Fruit fly (Drosophila melanogaster) whole organism, prepupa: ENCODE results near the gene mahe.

Source experiments
- CG10631 ChIP-seq: fragments of 200-800 bp; sonication (Bioruptor generic); optimal IDR thresholded peaks from 2 replicates; lab custom pipeline; 2016; ENCODE audit warnings: missing biosample characterization, missing genetic modification characterization
- CG10669 ChIP-seq: fragments of 200-800 bp; sonication (Bioruptor generic); optimal IDR thresholded peaks from 3 replicates; lab custom pipeline; 2018; ENCODE audit warnings: missing biosample characterization, mild to moderate bottlenecking, missing genetic modification characterization, moderate library complexity
- CG11294 ChIP-seq: fragments of 200-800 bp; sonication (Bioruptor generic); IDR thresholded peaks from 2 replicates; pipeline ENCODE4 v1.3.6; 2022; ENCODE audit warnings: missing biosample characterization, missing genetic modification characterization
- CG11762 ChIP-seq: fragments of 200-800 bp; sonication (Bioruptor generic); optimal IDR thresholded peaks from 3 replicates; lab custom pipeline; 2016; ENCODE audit warnings: missing biosample characterization, missing genetic modification characterization; ENCODE audit not compliant: insufficient read depth
- CG15336 ChIP-seq: fragments of 200-800 bp; sonication (Bioruptor generic); IDR thresholded peaks from 2 replicates; pipeline ENCODE4 v1.3.6; 2022; ENCODE audit warnings: missing biosample characterization, missing genetic modification characterization
- CG1621 ChIP-seq: fragments of 200-800 bp; sonication (Bioruptor generic); optimal IDR thresholded peaks from 3 replicates; lab custom pipeline; 2018; ENCODE audit warnings: missing biosample characterization, mild to moderate bottlenecking, missing genetic modification characterization
- CG16779 ChIP-seq: fragments of 200-800 bp; sonication (Bioruptor generic); optimal IDR thresholded peaks from 3 replicates; lab custom pipeline; 2017; ENCODE audit warnings: missing biosample characterization, mild to moderate bottlenecking, missing genetic modification characterization
- CG3032 ChIP-seq: fragments of 200-800 bp; optimal IDR thresholded peaks from 2 replicates; lab custom pipeline; 2019; ENCODE audit warnings: missing biosample characterization, mild to moderate bottlenecking, missing genetic modification characterization, moderate library complexity
- CG31627 ChIP-seq: fragments of 200-800 bp; sonication (Bioruptor generic); optimal IDR thresholded peaks from 3 replicates; lab custom pipeline; 2016; ENCODE audit warnings: missing biosample characterization, missing genetic modification characterization
- CG32006 ChIP-seq: fragments of 200-800 bp; sonication (Bioruptor generic); optimal IDR thresholded peaks from 3 replicates; lab custom pipeline; 2017; ENCODE audit warnings: missing biosample characterization, mild to moderate bottlenecking, missing genetic modification characterization
- CG34406 ChIP-seq: fragments of 200-800 bp; sonication (Bioruptor generic); optimal IDR thresholded peaks from 3 replicates; lab custom pipeline; 2016; ENCODE audit warnings: missing biosample characterization, missing genetic modification characterization
- CG4318 ChIP-seq: fragments of 200-800 bp; sonication (Bioruptor generic); optimal IDR thresholded peaks from 3 replicates; lab custom pipeline; 2017; ENCODE audit warnings: missing biosample characterization, mild to moderate bottlenecking, missing genetic modification characterization
- CG6163 ChIP-seq: fragments of 200-800 bp; sonication (Bioruptor generic); IDR thresholded peaks from 3 replicates; pipeline ENCODE4 v1.3.6; 2022; ENCODE audit warnings: missing biosample characterization, missing genetic modification characterization
- CG6276 ChIP-seq: fragments of 200-800 bp; sonication (Bioruptor generic); optimal IDR thresholded peaks from 2 replicates; lab custom pipeline; 2017; ENCODE audit warnings: missing biosample characterization, mild to moderate bottlenecking, missing genetic modification characterization
- CG6792 ChIP-seq: fragments of 200-800 bp; sonication (Bioruptor generic); optimal IDR thresholded peaks from 3 replicates; lab custom pipeline; 2016; ENCODE audit warnings: missing biosample characterization, missing genetic modification characterization
- CG6808 ChIP-seq: fragments of 200-800 bp; sonication (Bioruptor generic); optimal IDR thresholded peaks from 3 replicates; lab custom pipeline; 2017; ENCODE audit warnings: missing biosample characterization, missing genetic modification characterization, mild to moderate bottlenecking, moderate library complexity, missing genetic modification reagents
- CG6854 ChIP-seq: fragments of 200-800 bp; sonication (Bioruptor generic); optimal IDR thresholded peaks from 2 replicates; lab custom pipeline; 2017; ENCODE audit warnings: missing biosample characterization, mild to moderate bottlenecking, missing genetic modification characterization
- CG7368 ChIP-seq: fragments of 200-800 bp; sonication (Bioruptor generic); optimal IDR thresholded peaks from 3 replicates; lab custom pipeline; 2016; ENCODE audit warnings: missing biosample characterization, missing genetic modification characterization
- CG8119 ChIP-seq: fragments of 200-800 bp; sonication (Bioruptor generic); IDR thresholded peaks from 3 replicates; pipeline ENCODE4 v1.3.6; 2022; ENCODE audit warnings: missing biosample characterization, missing genetic modification characterization
- CG8319 ChIP-seq: fragments of 200-800 bp; sonication (Bioruptor generic); optimal IDR thresholded peaks from 3 replicates; lab custom pipeline; 2016; ENCODE audit warnings: missing biosample characterization, missing genetic modification characterization
- CG8632 ChIP-seq: fragments of 200-800 bp; sonication (Bioruptor generic); optimal IDR thresholded peaks from 3 replicates; lab custom pipeline; 2016; ENCODE audit warnings: missing biosample characterization, missing genetic modification characterization
- CG9139 ChIP-seq: fragments of 200-800 bp; sonication (Bioruptor generic); optimal IDR thresholded peaks from 3 replicates; lab custom pipeline; 2017; ENCODE audit warnings: missing biosample characterization, mild to moderate bottlenecking, missing genetic modification characterization
- Ets96B ChIP-seq: fragments of 200-800 bp; optimal IDR thresholded peaks from 2 replicates; lab custom pipeline; 2019; ENCODE audit warnings: missing biosample characterization, mild to moderate bottlenecking, missing genetic modification characterization, moderate library complexity
- Gug ChIP-seq: fragments of 200-800 bp; sonication (Bioruptor generic); IDR thresholded peaks from 2 replicates; pipeline ENCODE4 v1.3.6; 2022; ENCODE audit warnings: missing biosample characterization, missing genetic modification characterization
- Hr38 ChIP-seq: sonication (Bioruptor generic); optimal IDR thresholded peaks from 2 replicates; lab custom pipeline; 2016; ENCODE audit warnings: missing biosample characterization, missing genetic modification characterization
- Hr4 ChIP-seq: fragments of 200-800 bp; sonication (Bioruptor generic); optimal IDR thresholded peaks from 3 replicates; lab custom pipeline; 2016; ENCODE audit warnings: missing biosample characterization, missing genetic modification characterization
- Lpt ChIP-seq: fragments of 200-800 bp; sonication (Bioruptor generic); optimal IDR thresholded peaks from 3 replicates; lab custom pipeline; 2016; ENCODE audit warnings: missing biosample characterization, missing genetic modification characterization
- Met ChIP-seq: fragments of 200-800 bp; sonication (Bioruptor generic); optimal IDR thresholded peaks from 3 replicates; lab custom pipeline; 2016; ENCODE audit warnings: missing biosample characterization, missing genetic modification characterization
- Sox102F ChIP-seq: fragments of 200-800 bp; sonication (Bioruptor generic); optimal IDR thresholded peaks from 2 replicates; lab custom pipeline; 2016; ENCODE audit warnings: missing biosample characterization, mild to moderate bottlenecking, missing genetic modification characterization
- achi ChIP-seq: fragments of 200-800 bp; sonication (Bioruptor generic); optimal IDR thresholded peaks from 3 replicates; lab custom pipeline; 2016; ENCODE audit warnings: missing biosample characterization, missing genetic modification characterization
- cyc ChIP-seq: fragments of 200-800 bp; sonication (Bioruptor generic); optimal IDR thresholded peaks from 3 replicates; lab custom pipeline; 2016; ENCODE audit warnings: missing biosample characterization, missing genetic modification characterization
- dac ChIP-seq: fragments of 200-800 bp; sonication (Bioruptor generic); optimal IDR thresholded peaks from 2 replicates; lab custom pipeline; 2017; ENCODE audit warnings: missing biosample characterization, mild to moderate bottlenecking, missing genetic modification characterization
- dsx ChIP-seq: fragments of 200-800 bp; optimal IDR thresholded peaks from 3 replicates; lab custom pipeline; 2019; ENCODE audit warnings: missing biosample characterization, mild to moderate bottlenecking, missing genetic modification characterization, moderate library complexity; ENCODE audit not compliant: poor library complexity, severe bottlenecking
- eg ChIP-seq: fragments of 200-800 bp; sonication (Bioruptor generic); IDR thresholded peaks from 3 replicates; pipeline ENCODE4 v1.3.6; 2022; ENCODE audit warnings: missing biosample characterization, missing genetic modification characterization
- esn ChIP-seq: fragments of 200-800 bp; sonication (Bioruptor generic); optimal IDR thresholded peaks from 2 replicates; lab custom pipeline; 2016; ENCODE audit warnings: missing biosample characterization, mild to moderate bottlenecking, missing genetic modification characterization, moderate library complexity
- fd59A ChIP-seq: fragments of 200-800 bp; sonication (Bioruptor generic); optimal IDR thresholded peaks from 2 replicates; lab custom pipeline; 2017; ENCODE audit warnings: missing biosample characterization, mild to moderate bottlenecking, missing genetic modification characterization, missing genetic modification reagents
- fd85E ChIP-seq: fragments of 200-800 bp; sonication (Bioruptor generic); optimal IDR thresholded peaks from 3 replicates; lab custom pipeline; 2016; ENCODE audit warnings: missing biosample characterization, missing genetic modification characterization
- fkh ChIP-seq: fragments of 200-800 bp; sonication (Bioruptor generic); optimal IDR thresholded peaks from 3 replicates; lab custom pipeline; 2017; ENCODE audit warnings: missing biosample characterization, mild to moderate bottlenecking, missing genetic modification characterization, moderate library complexity
- lz ChIP-seq: fragments of 200-800 bp; sonication (Bioruptor generic); optimal IDR thresholded peaks from 3 replicates; lab custom pipeline; 2016; ENCODE audit warnings: missing biosample characterization, missing genetic modification characterization
- net ChIP-seq: fragments of 200-800 bp; sonication (Bioruptor generic); optimal IDR thresholded peaks from 3 replicates; lab custom pipeline; 2016; ENCODE audit warnings: missing biosample characterization, missing genetic modification characterization
- pdm3 ChIP-seq: fragments of 200-800 bp; sonication (Bioruptor generic); optimal IDR thresholded peaks from 3 replicates; lab custom pipeline; 2016; ENCODE audit warnings: missing biosample characterization, missing genetic modification characterization
- salr ChIP-seq, 2 experiments: fragments of 200-800 bp; sonication (Bioruptor generic); optimal IDR thresholded peaks; 3 replicates each; lab custom pipeline; 2016 to 2018; ENCODE audit warnings: missing biosample characterization in 2 of 2, missing genetic modification characterization in 2 of 2, mild to moderate bottlenecking in 1 of 2
- spab ChIP-seq: fragments of 200-800 bp; sonication (Bioruptor generic); optimal IDR thresholded peaks from 2 replicates; lab custom pipeline; 2017; ENCODE audit warnings: missing biosample characterization, mild to moderate bottlenecking, missing genetic modification characterization, missing genetic modification reagents
- ss ChIP-seq, 2 experiments: fragments of 200-800 bp; sonication (Bioruptor generic); optimal IDR thresholded peaks; 2 replicates in 1 of 2; 3 replicates in 1 of 2; lab custom pipeline; 2017 to 2018; ENCODE audit warnings: mild to moderate bottlenecking in 2 of 2, missing biosample characterization in 2 of 2, missing genetic modification characterization in 2 of 2, moderate library complexity in 1 of 2
- svp ChIP-seq: fragments of 200-800 bp; sonication (Bioruptor generic); peaks from one replicate; lab custom pipeline; 2016; ENCODE audit warnings: missing biosample characterization, missing genetic modification characterization
- topi ChIP-seq: fragments of 200-800 bp; sonication (Bioruptor generic); optimal IDR thresholded peaks from 3 replicates; lab custom pipeline; 2016; ENCODE audit warnings: missing biosample characterization, missing genetic modification characterization
- vri ChIP-seq: fragments of 200-800 bp; sonication (Bioruptor generic); optimal IDR thresholded peaks from 3 replicates; lab custom pipeline; 2016; ENCODE audit warnings: missing biosample characterization, mild to moderate bottlenecking, missing genetic modification characterization

Gene mahe

DNA sequence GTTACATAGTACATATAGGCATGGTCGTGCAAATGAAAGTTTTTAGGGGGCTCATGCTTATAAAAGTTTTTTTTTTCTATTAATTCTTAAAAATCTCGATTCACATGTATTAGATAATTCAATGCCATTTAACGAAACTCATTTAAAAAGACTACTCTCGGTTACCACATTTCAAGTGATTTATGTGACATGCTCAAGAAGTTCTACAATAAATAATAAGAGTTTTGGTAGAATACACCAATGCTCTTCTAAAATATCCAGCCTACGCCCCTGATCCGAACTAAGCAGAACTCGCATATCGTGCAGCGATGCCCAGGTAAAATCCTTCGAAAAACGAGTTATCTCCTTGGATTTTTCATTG lies 38.7 kb downstream of the mahe start (continued):
- TF ChIP-seq CG9139 (GFP tag; lab: Kevin White, UChicago) = no peak
- TF ChIP-seq fd85E (GFP tag; lab: Kevin White, UChicago) = no peak
- TF ChIP-seq dsx (GFP tag; lab: Kevin White, UChicago) = no peak
- TF ChIP-seq net = peak; percentile 1
- peak; percentile 39 for TF ChIP-seq CG10669
- peak; percentile 73 for TF ChIP-seq esn (GFP tag; lab: Kevin White, UChicago)
- no peak for TF ChIP-seq CG6854
- TF ChIP-seq Hr38 = no peak
- TF ChIP-seq fkh = no peak
- TF ChIP-seq CG11762 (GFP tag; lab: Kevin White, UChicago) = peak; percentile 46
- peak; percentile 8 for TF ChIP-seq spab (GFP tag; lab: Kevin White, UChicago)
- TF ChIP-seq topi (GFP tag; lab: Kevin White, UChicago) = peak; percentile 74
- peak; percentile 71 for TF ChIP-seq CG32006 (GFP tag; lab: Kevin White, UChicago)
- peak; percentile 32 for TF ChIP-seq fd59A
- no peak for TF ChIP-seq eg
- no peak for TF ChIP-seq CG4318 (GFP tag; lab: Kevin White, UChicago)
- peak in 1 of 2 experiments; percentile 42 for TF ChIP-seq salr (GFP tag; optimal IDR thresholded peaks at IDR 0.05; lab: Kevin White, UChicago)
- peak; percentile 28 for TF ChIP-seq dac
- peak; percentile 37 for TF ChIP-seq Hr4 (GFP tag; lab: Kevin White, UChicago)
- TF ChIP-seq CG3032 (tag; lab: Kevin White, UChicago) = peak; percentile 43
- TF ChIP-seq CG8319 = peak; percentile 15
- peak; percentile 41 for TF ChIP-seq CG34406 (GFP tag; lab: Kevin White, UChicago)
- TF ChIP-seq CG6276 (GFP tag; lab: Kevin White, UChicago) = peak; percentile 48
- TF ChIP-seq CG15336 (GFP tag; lab: Robert Waterston, UW) = peak; percentile 70

DNA sequence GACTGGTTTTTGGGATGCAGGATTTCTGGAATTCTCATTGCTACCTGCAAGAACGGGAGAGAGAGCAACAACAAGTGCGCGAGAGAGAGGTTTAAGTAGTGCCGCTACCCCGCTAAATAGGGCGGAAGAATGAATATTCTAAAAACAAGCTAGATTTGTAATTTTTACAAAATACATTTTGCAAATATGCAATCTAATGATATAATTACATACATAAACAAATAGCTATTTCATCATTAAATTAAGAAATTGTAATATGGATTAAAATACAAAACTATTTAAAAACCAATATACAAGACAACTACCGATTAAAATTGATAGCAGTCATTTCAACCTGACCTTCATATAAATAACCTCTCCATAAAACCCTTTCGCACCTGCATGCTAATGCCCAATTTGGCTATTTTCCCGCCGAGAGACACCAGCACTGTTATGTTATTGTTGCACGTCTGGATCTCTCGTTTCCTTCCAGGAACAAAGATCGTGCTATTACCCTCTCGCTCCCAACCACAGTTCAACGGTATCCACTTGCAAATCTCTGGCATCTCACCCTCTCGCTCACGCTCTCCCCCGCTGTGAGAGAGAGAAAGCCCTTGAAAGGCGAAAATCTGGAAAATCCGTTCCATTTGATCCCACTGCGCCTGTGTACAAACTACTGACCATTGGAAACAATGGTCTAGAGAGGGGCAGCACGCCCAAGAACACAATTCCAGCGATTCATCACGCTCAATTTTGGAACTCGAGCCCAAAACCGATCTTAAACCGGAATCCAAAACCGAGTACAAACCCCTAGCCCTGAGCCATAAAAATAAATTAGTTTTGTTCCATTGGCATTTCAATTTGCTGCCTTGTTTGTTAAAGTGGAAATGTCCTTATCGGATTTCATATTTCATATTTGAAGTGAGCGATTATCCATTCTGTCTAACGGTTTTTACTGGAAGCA lies 39.3 kb downstream of the mahe start, which contains the start of gene Nek2:
Gene Nek2, minus strand, starts transcription at position 51 of the 943 bp plus-strand sequence.
- TF ChIP-seq CG3032 (tag; lab: Kevin White, UChicago) = peak; percentile 34
- peak; percentile 26 for TF ChIP-seq CG10631 (GFP tag; lab: Kevin White, UChicago)
- no peak for TF ChIP-seq dac
- TF ChIP-seq esn (GFP tag; lab: Kevin White, UChicago) = peak; percentile 18
- no peak for TF ChIP-seq CG8319
- peak; percentile 36 for TF ChIP-seq dsx (GFP tag; lab: Kevin White, UChicago)
- peak; percentile 37 for TF ChIP-seq svp (GFP tag; lab: Kevin White, UChicago)
- peak; percentile 50 for TF ChIP-seq CG6808 (GFP tag; lab: Kevin White, UChicago)
- no peak for TF ChIP-seq CG31627
- TF ChIP-seq lz (GFP tag; lab: Kevin White, UChicago) = peak; percentile 9
- TF ChIP-seq Gug (GFP tag; lab: Robert Waterston, UW) = no peak
- TF ChIP-seq Sox102F (GFP tag; lab: Kevin White, UChicago) = no peak
- peak; percentile 31 for TF ChIP-seq CG32006 (GFP tag; lab: Kevin White, UChicago)
- no peak for TF ChIP-seq cyc (GFP tag; lab: Kevin White, UChicago)
- TF ChIP-seq ss (GFP tag; optimal IDR thresholded peaks at IDR 0.05; lab: Kevin White, UChicago) = peak; percentile 42 to 52
- no peak for TF ChIP-seq CG6792
- TF ChIP-seq pdm3 = no peak
- peak; percentile 1 for TF ChIP-seq achi
- TF ChIP-seq CG8632 (GFP tag; lab: Kevin White, UChicago) = no peak
- no peak for TF ChIP-seq salr (GFP tag; optimal IDR thresholded peaks at IDR 0.05; lab: Kevin White, UChicago)
- TF ChIP-seq Lpt (GFP tag; lab: Kevin White, UChicago) = no peak
- TF ChIP-seq Met (GFP tag; lab: Kevin White, UChicago) = no peak
- TF ChIP-seq fkh = no peak
- TF ChIP-seq fd59A = no peak
- TF ChIP-seq vri (GFP tag; lab: Kevin White, UChicago) = peak; percentile 15
- TF ChIP-seq Ets96B = peak; percentile 27
- no peak for TF ChIP-seq fd85E (GFP tag; lab: Kevin White, UChicago)
- TF ChIP-seq CG1621 (tag; lab: Kevin White, UChicago) = no peak
- TF ChIP-seq CG11294 (GFP tag; lab: Robert Waterston, UW) = no peak
- peak; percentile 19 for TF ChIP-seq CG10669
- TF ChIP-seq CG16779 (tag; lab: Kevin White, UChicago) = no peak
- TF ChIP-seq CG7368 (GFP tag; lab: Kevin White, UChicago) = no peak
- TF ChIP-seq CG8119 (GFP tag; lab: Robert Waterston, UW) = no peak
- TF ChIP-seq CG6163 (GFP tag; lab: Robert Waterston, UW) = no peak
